Fruit fly (Drosophila melanogaster) whole organism, embryonic: Measurements from ENCODE around the gene Sidpn.

Experiments used
- Atf3 ChIP-seq: fragments of 200-800 bp; sonication (Bioruptor generic); optimal IDR thresholded peaks from 3 replicates; lab custom pipeline; 2016; ENCODE audit warnings: missing biosample characterization, missing genetic modification characterization
- Blimp-1 ChIP-seq: fragments of 200-800 bp; sonication (Bioruptor generic); optimal IDR thresholded peaks from 3 replicates; lab custom pipeline; 2018; ENCODE audit warnings: missing biosample characterization, missing genetic modification characterization, mild to moderate bottlenecking, moderate library complexity, missing genetic modification reagents
- CG11696 ChIP-seq: fragments of 200-800 bp; sonication (Bioruptor generic); IDR thresholded peaks from 2 replicates; pipeline ENCODE4 v1.3.6; 2022; ENCODE audit warnings: missing biosample characterization, missing genetic modification characterization
- CG1529 ChIP-seq: fragments of 200-800 bp; sonication (Bioruptor generic); optimal IDR thresholded peaks from 3 replicates; lab custom pipeline; 2018; ENCODE audit warnings: missing biosample characterization, missing genetic modification characterization
- CG16863 ChIP-seq: fragments of 200-800 bp; sonication (Bioruptor generic); optimal IDR thresholded peaks from 3 replicates; lab custom pipeline; 2016; ENCODE audit warnings: missing biosample characterization, missing genetic modification characterization
- CG17802 ChIP-seq: fragments of 200-800 bp; sonication (Bioruptor generic); optimal IDR thresholded peaks from 2 replicates; lab custom pipeline; 2018; ENCODE audit warnings: missing biosample characterization, mild to moderate bottlenecking, missing genetic modification characterization, moderate library complexity
- CG18011 ChIP-seq: fragments of 200-800 bp; sonication (Bioruptor generic); optimal IDR thresholded peaks from 2 replicates; lab custom pipeline; 2017; ENCODE audit warnings: missing biosample characterization, missing genetic modification characterization, mild to moderate bottlenecking, moderate library complexity, missing genotype
- CG18619 ChIP-seq: fragments of 200-800 bp; sonication (Bioruptor generic); optimal IDR thresholded peaks from 3 replicates; lab custom pipeline; 2017; ENCODE audit warnings: missing biosample characterization, mild to moderate bottlenecking, missing genetic modification characterization
- CG30403 ChIP-seq: fragments of 200-800 bp; sonication (Bioruptor generic); optimal IDR thresholded peaks from 3 replicates; lab custom pipeline; 2016; ENCODE audit warnings: missing biosample characterization, missing genetic modification characterization
- CG31388 ChIP-seq: fragments of 200-800 bp; sonication (Bioruptor generic); optimal IDR thresholded peaks from 2 replicates; lab custom pipeline; 2016; ENCODE audit warnings: missing biosample characterization, missing genetic modification characterization
- CG4328 ChIP-seq: fragments of 200-800 bp; sonication (Bioruptor generic); optimal IDR thresholded peaks from 3 replicates; lab custom pipeline; 2017; ENCODE audit warnings: missing biosample characterization, missing genetic modification reagents, missing genetic modification characterization
- CG4424 ChIP-seq: fragments of 200-800 bp; sonication (Bioruptor generic); optimal IDR thresholded peaks from 3 replicates; lab custom pipeline; 2016; ENCODE audit warnings: missing biosample characterization, missing genetic modification characterization
- CG5953 ChIP-seq: fragments of 200-800 bp; sonication (Bioruptor generic); IDR thresholded peaks from 2 replicates; pipeline ENCODE4 v1.3.6; 2022; ENCODE audit warnings: missing biosample characterization, missing genetic modification characterization
- CG6272 ChIP-seq: fragments of 200-800 bp; sonication (Bioruptor generic); IDR thresholded peaks from 2 replicates; pipeline ENCODE4 v1.3.6; 2022; ENCODE audit warnings: missing biosample characterization, missing genetic modification characterization
- CG9932 ChIP-seq: fragments of 200-800 bp; sonication (Bioruptor generic); IDR thresholded peaks from 2 replicates; pipeline ENCODE4 v1.3.6; 2022; ENCODE audit warnings: missing biosample characterization, missing genetic modification characterization
- D ChIP-seq, 2 experiments: fragments of 200-800 bp in 1 of 2; fragments of >200 bp in 1 of 2; sonication (Bioruptor generic) in 1 of 2; optimal IDR thresholded peaks; 2 replicates in 1 of 2; 3 replicates in 1 of 2; lab custom pipeline; 2017; ENCODE audit warnings: mild to moderate bottlenecking in 1 of 2, missing biosample characterization in 1 of 2, missing genetic modification characterization in 1 of 2, missing genetic modification reagents in 1 of 2
- D19B ChIP-seq: fragments of 200-800 bp; sonication (Bioruptor generic); optimal IDR thresholded peaks from 2 replicates; lab custom pipeline; 2017; ENCODE audit warnings: missing biosample characterization, mild to moderate bottlenecking, missing genetic modification characterization
- Dip3 ChIP-seq: fragments of 200-800 bp; sonication (Bioruptor generic); optimal IDR thresholded peaks from 3 replicates; lab custom pipeline; 2016; ENCODE audit warnings: missing biosample characterization, missing genetic modification characterization
- H15 ChIP-seq: fragments of 200-800 bp; sonication (Bioruptor generic); IDR thresholded peaks from 3 replicates; pipeline ENCODE4 v1.3.6; 2022; ENCODE audit warnings: missing biosample characterization, missing genetic modification characterization
- HLH54F ChIP-seq: fragments of 200-800 bp; sonication (Bioruptor generic); optimal IDR thresholded peaks from 3 replicates; lab custom pipeline; 2016; ENCODE audit warnings: missing biosample characterization, missing genetic modification characterization
- HLHmδ ChIP-seq: fragments of 200-800 bp; sonication (Bioruptor generic); optimal IDR thresholded peaks from 2 replicates; lab custom pipeline; 2018; ENCODE audit warnings: missing biosample characterization, mild to moderate bottlenecking, missing genetic modification characterization, moderate library complexity
- Hey ChIP-seq: fragments of 200-800 bp; sonication (Bioruptor generic); optimal IDR thresholded peaks from 3 replicates; lab custom pipeline; 2018; ENCODE audit warnings: missing biosample characterization, mild to moderate bottlenecking, missing genetic modification characterization
- HmgD ChIP-seq: fragments of 200-800 bp; sonication (Bioruptor generic); optimal IDR thresholded peaks from 3 replicates; lab custom pipeline; 2016; ENCODE audit warnings: missing biosample characterization, missing genetic modification characterization
- Med ChIP-seq: fragments of 200-800 bp; sonication (Bioruptor generic); peaks from one replicate; lab custom pipeline; 2016; ENCODE audit warnings: missing biosample characterization, missing genetic modification characterization, mild to moderate bottlenecking, inconsistent platforms, moderate library complexity
- NC2β ChIP-seq: fragments of 200-800 bp; sonication (Bioruptor generic); optimal IDR thresholded peaks from 2 replicates; lab custom pipeline; 2016; ENCODE audit warnings: missing biosample characterization, missing genetic modification characterization
- Stat92E ChIP-seq, 3 experiments: fragments of >200 bp in 2 of 3; fragments of 200-800 bp in 1 of 3; sonication (Bioruptor generic) in 1 of 3; optimal IDR thresholded peaks; 2 replicates each; lab custom pipeline; 2017 to 2019; ENCODE audit warnings: missing biosample characterization in 3 of 3, missing genetic modification characterization in 3 of 3, mild to moderate bottlenecking in 1 of 3, moderate library complexity in 1 of 3
- abd-A ChIP-seq: fragments of 200-800 bp; sonication (Bioruptor generic); optimal IDR thresholded peaks from 3 replicates; lab custom pipeline; 2019; ENCODE audit warnings: missing biosample characterization, mild to moderate bottlenecking, missing genetic modification characterization, moderate library complexity
- al ChIP-seq: fragments of 200-800 bp; sonication (Bioruptor generic); IDR thresholded peaks from 2 replicates; pipeline ENCODE4 v1.3.6; 2022; ENCODE audit warnings: missing biosample characterization, missing genetic modification characterization
- amos ChIP-seq: fragments of 200-800 bp; sonication (Bioruptor generic); IDR thresholded peaks from 2 replicates; pipeline ENCODE4 v1.3.6; 2022; ENCODE audit warnings: missing biosample characterization, missing genetic modification characterization; ENCODE audit not compliant: partially characterized antibody
- btn ChIP-seq: fragments of 200-800 bp; sonication (Bioruptor generic); optimal IDR thresholded peaks from 2 replicates; lab custom pipeline; 2016; ENCODE audit warnings: missing biosample characterization, missing genetic modification characterization
- chinmo ChIP-seq: fragments of 200-800 bp; sonication (Bioruptor generic); IDR thresholded peaks from 4 replicates; pipeline ENCODE4 v1.3.6; 2022; ENCODE audit warnings: missing biosample characterization, missing genetic modification characterization; ENCODE audit not compliant: partially characterized antibody
- dm ChIP-seq: fragments of 200-800 bp; sonication (Bioruptor generic); optimal IDR thresholded peaks from 3 replicates; lab custom pipeline; 2016; ENCODE audit warnings: missing biosample characterization, missing genetic modification characterization
- dpn ChIP-seq, 2 experiments: fragments of 200-800 bp; sonication (Bioruptor generic); optimal IDR thresholded peaks; 3 replicates each; lab custom pipeline; 2016; ENCODE audit warnings: missing biosample characterization in 2 of 2, missing genetic modification characterization in 2 of 2
- emc ChIP-seq: fragments of 200-800 bp; sonication (Bioruptor generic); optimal IDR thresholded peaks from 2 replicates; lab custom pipeline; 2016; ENCODE audit warnings: missing biosample characterization, missing genetic modification characterization
- eyg ChIP-seq: fragments of 200-800 bp; sonication (Bioruptor generic); optimal IDR thresholded peaks from 3 replicates; lab custom pipeline; 2016; ENCODE audit warnings: missing biosample characterization, missing genetic modification characterization
- gce ChIP-seq: fragments of 200-800 bp; sonication (Bioruptor generic); IDR thresholded peaks from 3 replicates; pipeline ENCODE4 v1.3.6; 2022; ENCODE audit warnings: missing biosample characterization, missing genetic modification characterization
- gsb-n ChIP-seq: fragments of 200-800 bp; sonication (Bioruptor generic); optimal IDR thresholded peaks from 3 replicates; lab custom pipeline; 2018; ENCODE audit warnings: missing biosample characterization, mild to moderate bottlenecking, missing genetic modification characterization
- insv ChIP-seq, 2 experiments: fragments of 200-800 bp; sonication (Bioruptor generic); optimal IDR thresholded peaks; 3 replicates each; lab custom pipeline; 2016 to 2018; ENCODE audit warnings: missing biosample characterization in 2 of 2, missing genetic modification characterization in 2 of 2
- kah ChIP-seq: fragments of 200-800 bp; sonication (Bioruptor generic); optimal IDR thresholded peaks from 2 replicates; lab custom pipeline; 2018; ENCODE audit warnings: missing biosample characterization, mild to moderate bottlenecking, missing genetic modification characterization
- lmd ChIP-seq: fragments of 200-800 bp; sonication (Bioruptor generic); IDR thresholded peaks from 2 replicates; pipeline ENCODE4 v1.3.6; 2022; ENCODE audit warnings: missing biosample characterization, missing genetic modification characterization
- mirr ChIP-seq: fragments of 200-800 bp; sonication (Bioruptor generic); optimal IDR thresholded peaks from 3 replicates; lab custom pipeline; 2018; ENCODE audit warnings: missing biosample characterization, mild to moderate bottlenecking, missing genetic modification characterization
- mld ChIP-seq: fragments of 200-800 bp; sonication (Bioruptor generic); IDR thresholded peaks from 3 replicates; pipeline ENCODE4 v1.3.6; 2022; ENCODE audit warnings: missing biosample characterization, missing genetic modification characterization; ENCODE audit not compliant: partially characterized antibody
- phol ChIP-seq: fragments of 200-800 bp; sonication (Bioruptor generic); optimal IDR thresholded peaks from 3 replicates; lab custom pipeline; 2018; ENCODE audit warnings: missing biosample characterization, mild to moderate bottlenecking, missing genetic modification characterization, moderate library complexity
- ranshi ChIP-seq: fragments of 200-800 bp; sonication (Bioruptor generic); IDR thresholded peaks from 2 replicates; pipeline ENCODE4 v1.3.6; 2022; ENCODE audit warnings: missing biosample characterization, missing genetic modification characterization
- repo ChIP-seq: fragments of 200-800 bp; sonication (Bioruptor generic); optimal IDR thresholded peaks from 2 replicates; lab custom pipeline; 2016; ENCODE audit warnings: missing biosample characterization, missing genetic modification characterization
- sc ChIP-seq, 3 experiments: fragments of >200 bp in 2 of 3; fragments of 200-800 bp in 1 of 3; sonication (Bioruptor generic) in 1 of 3; optimal IDR thresholded peaks; 2 replicates in 2 of 3; 3 replicates in 1 of 3; lab custom pipeline; 2017; ENCODE audit warnings: mild to moderate bottlenecking in 1 of 3, missing biosample characterization in 1 of 3, missing genetic modification characterization in 1 of 3, missing genetic modification reagents in 1 of 3
- sens ChIP-seq: fragments of 200-800 bp; sonication (Bioruptor generic); peaks from one replicate; lab custom pipeline; 2016; ENCODE audit warnings: missing biosample characterization, missing genetic modification characterization
- sens-2 ChIP-seq: fragments of 200-800 bp; sonication (Bioruptor generic); IDR thresholded peaks from 2 replicates; pipeline ENCODE4 v1.3.6; 2022; ENCODE audit warnings: missing biosample characterization, missing genetic modification characterization
- vfl ChIP-seq: fragments of 200-800 bp; sonication (Bioruptor generic); optimal IDR thresholded peaks from 2 replicates; lab custom pipeline; 2016; ENCODE audit warnings: missing biosample characterization, missing genetic modification characterization
- zen ChIP-seq: fragments of 200-800 bp; sonication (Bioruptor generic); optimal IDR thresholded peaks from 3 replicates; lab custom pipeline; 2018; ENCODE audit warnings: missing biosample characterization, mild to moderate bottlenecking, missing genetic modification characterization, moderate library complexity

The Sidpn gene

DNA sequence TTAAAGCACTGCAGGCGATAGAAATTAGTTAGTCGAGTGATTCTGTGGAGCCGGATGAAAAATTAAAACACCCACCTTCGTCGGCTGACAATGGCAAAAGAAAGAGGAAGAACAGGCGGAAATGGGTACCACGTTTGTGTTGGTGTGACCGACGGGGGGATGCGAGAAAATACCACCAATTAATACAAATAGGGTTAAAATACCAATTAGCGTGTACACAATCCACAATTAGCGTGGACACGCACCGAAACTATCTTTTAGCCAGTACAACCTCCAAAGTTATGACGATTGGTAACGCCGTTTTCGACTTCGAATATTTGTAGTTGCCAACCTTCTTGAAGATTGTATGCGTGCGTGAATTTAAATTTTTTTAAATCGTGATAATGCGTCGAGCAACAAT lies 18.4 kb upstream of the Sidpn start, which contains the start of gene RpL30 (continued):
- TF ChIP-seq CG18011 (GFP tag; lab: Kevin White, UChicago): peak; percentile 83
- TF ChIP-seq CG4424 (GFP tag; lab: Kevin White, UChicago): peak; percentile 83
- peak; percentile 99 for TF ChIP-seq NC2β (GFP tag; lab: Kevin White, UChicago)
- TF ChIP-seq gsb-n (tag; lab: Kevin White, UChicago): peak; percentile 91
- peak; percentile 62 for TF ChIP-seq CG17802 (tag; lab: Kevin White, UChicago)
- TF ChIP-seq HmgD: peak; percentile 96
- TF ChIP-seq HLH54F (GFP tag; lab: Kevin White, UChicago): peak; percentile 88
- peak; percentile 94 for TF ChIP-seq gce (GFP tag; lab: Robert Waterston, UW)
- peak; percentile 89 for TF ChIP-seq CG5953 (GFP tag; lab: Robert Waterston, UW)
- TF ChIP-seq CG11696: no peak; the same call in 1 of the 2 replicates
- peak; percentile 86 for TF ChIP-seq CG9932 (GFP tag; lab: Robert Waterston, UW)
- TF ChIP-seq amos (GFP tag; lab: Robert Waterston, UW): peak; percentile 69
- peak; percentile 87 for TF ChIP-seq zen
- TF ChIP-seq dm (GFP tag; lab: Kevin White, UChicago): peak; percentile 100
- peak; percentile 90 for TF ChIP-seq repo
- peak; percentile 90 for TF ChIP-seq CG4328 (GFP tag; lab: Kevin White, UChicago)
- peak; percentile 91 for TF ChIP-seq phol
- peak; percentile 86 for TF ChIP-seq CG16863 (GFP tag; lab: Kevin White, UChicago)
- TF ChIP-seq Blimp-1 (GFP tag; lab: Kevin White, UChicago): peak; percentile 76
- TF ChIP-seq eyg: peak; percentile 86
- peak; percentile 97 for TF ChIP-seq mirr
- peak; percentile 99 for TF ChIP-seq HLHmδ (GFP tag; lab: Kevin White, UChicago)
- peak; percentile 78 for TF ChIP-seq Dip3 (GFP tag; lab: Kevin White, UChicago)
- peak; percentile 91 for TF ChIP-seq emc
- TF ChIP-seq abd-A (tag; lab: Kevin White, UChicago): peak; percentile 93
- TF ChIP-seq sc (optimal IDR thresholded peaks at IDR 0.05; lab: Kevin White, UChicago): no peak
- TF ChIP-seq sc (GFP tag; optimal IDR thresholded peaks at IDR 0.05; lab: Kevin White, UChicago): peak; percentile 66
- TF ChIP-seq al (GFP tag; lab: Robert Waterston, UW): peak; percentile 79
- no peak for TF ChIP-seq D (optimal IDR thresholded peaks at IDR 0.05; lab: Kevin White, UChicago)
- TF ChIP-seq D (GFP tag; optimal IDR thresholded peaks at IDR 0.05; lab: Kevin White, UChicago): peak; percentile 83
- peak; percentile 85 for TF ChIP-seq CG1529 (GFP tag; lab: Kevin White, UChicago)
- peak; percentile 72 for TF ChIP-seq CG6272 (GFP tag; lab: Robert Waterston, UW)

DNA sequence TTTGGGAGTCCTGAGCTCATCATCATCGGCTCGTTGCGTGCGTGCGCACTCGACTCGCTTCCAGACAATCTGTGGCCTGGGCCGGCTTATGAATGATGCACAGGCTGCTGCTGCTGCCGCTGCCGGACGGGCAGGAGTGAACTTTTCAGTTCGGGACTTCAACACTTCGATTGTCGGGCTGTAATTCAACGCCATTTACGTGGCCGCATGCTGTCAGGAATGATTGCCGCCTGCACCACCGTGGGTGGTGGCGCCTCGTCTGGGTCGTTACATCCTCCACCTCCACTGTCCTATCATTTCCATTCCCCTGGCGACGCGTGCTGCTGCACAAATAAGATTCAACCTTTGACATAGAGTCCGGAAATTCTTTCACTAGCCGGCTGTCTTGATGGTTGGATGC lies 17.5 kb upstream of the Sidpn start:
- TF ChIP-seq Hey (tag; lab: Kevin White, UChicago) (peak; percentile 96), CG4424 (GFP tag; lab: Kevin White, UChicago) (no peak), mirr (no peak), chinmo (GFP tag; lab: Robert Waterston, UW) (0 out of 4 replicates have a peak, but pooled peaks have one; percentile 57), Atf3 (no peak), mld (GFP tag; lab: Robert Waterston, UW) (no peak), ranshi (GFP tag; lab: Robert Waterston, UW) (no peak), insv (GFP tag; optimal IDR thresholded peaks at IDR 0.05; lab: Kevin White, UChicago) (no peak), Stat92E (GFP tag; optimal IDR thresholded peaks at IDR 0.05; lab: Kevin White, UChicago) (no peak), CG31388 (GFP tag; lab: Kevin White, UChicago) (no peak), CG18619 (no peak), abd-A (tag; lab: Kevin White, UChicago) (peak; percentile 26), dpn (GFP tag; optimal IDR thresholded peaks at IDR 0.05; lab: Kevin White, UChicago) (no peak), vfl (no peak), D19B (GFP tag; lab: Kevin White, UChicago) (no peak), sens-2 (GFP tag; lab: Robert Waterston, UW) (no peak), sens (GFP tag; lab: Kevin White, UChicago) (peak; percentile 26), Med (GFP tag; lab: Kevin White, UChicago) (peak; percentile 29), CG30403 (GFP tag; lab: Kevin White, UChicago) (no peak), lmd (0 out of 2 replicates have a peak, but pooled peaks have one; percentile 11), H15 (GFP tag; lab: Robert Waterston, UW) (no peak), kah (GFP tag; lab: Kevin White, UChicago) (no peak), btn (GFP tag; lab: Kevin White, UChicago) (no peak)
